Fruit fly (Drosophila melanogaster): Measurements from ENCODE around the gene CG5478.

- TF ChIP-seq CG8478 (optimal IDR thresholded peaks at IDR 0.05) (no peak), CTCF (optimal IDR thresholded peaks at IDR 0.05) (no peak)
These were observed 2.0 kb upstream of the CG5478 start for dm6 chr3R:15935538-15935937.
